Fruit fly (Drosophila melanogaster) whole organism: ENCODE results near the gene RabGGTa.

Experiments
- CG8478 ChIP-seq: fragments of >200 bp; optimal IDR thresholded peaks from 2 replicates; lab custom pipeline; 2018; ENCODE audit warnings: inconsistent platforms
- Dll ChIP-seq: fragments of >200 bp; optimal IDR thresholded peaks from 2 replicates; lab custom pipeline; 2017
- EcR ChIP-seq, 2 experiments: fragments of >200 bp; optimal IDR thresholded peaks; 2 replicates each; lab custom pipeline; 2017; ENCODE audit warnings: missing biosample characterization in 2 of 2, missing genetic modification characterization in 2 of 2, missing genetic modification reagents in 2 of 2
- usp ChIP-seq: fragments of >200 bp; optimal IDR thresholded peaks from 2 replicates; lab custom pipeline; 2017; ENCODE audit warnings: missing biosample characterization, missing genetic modification characterization, mixed read lengths

- TF ChIP-seq usp (GFP tag; lab: Kevin White, UChicago) = no peak
- TF ChIP-seq EcR (GFP tag; optimal IDR thresholded peaks at IDR 0.05; lab: Kevin White, UChicago) = no peak
- no peak for TF ChIP-seq CG8478
- TF ChIP-seq Dll (lab: Kevin White, UChicago) = no peak
These were observed 42.5 kb upstream of the RabGGTa start for dm6 chr3R:5085381-5085780.
